Worm (Caenorhabditis elegans): ENCODE measurements around the gene alh-13.

The alh-13 gene

DNA sequence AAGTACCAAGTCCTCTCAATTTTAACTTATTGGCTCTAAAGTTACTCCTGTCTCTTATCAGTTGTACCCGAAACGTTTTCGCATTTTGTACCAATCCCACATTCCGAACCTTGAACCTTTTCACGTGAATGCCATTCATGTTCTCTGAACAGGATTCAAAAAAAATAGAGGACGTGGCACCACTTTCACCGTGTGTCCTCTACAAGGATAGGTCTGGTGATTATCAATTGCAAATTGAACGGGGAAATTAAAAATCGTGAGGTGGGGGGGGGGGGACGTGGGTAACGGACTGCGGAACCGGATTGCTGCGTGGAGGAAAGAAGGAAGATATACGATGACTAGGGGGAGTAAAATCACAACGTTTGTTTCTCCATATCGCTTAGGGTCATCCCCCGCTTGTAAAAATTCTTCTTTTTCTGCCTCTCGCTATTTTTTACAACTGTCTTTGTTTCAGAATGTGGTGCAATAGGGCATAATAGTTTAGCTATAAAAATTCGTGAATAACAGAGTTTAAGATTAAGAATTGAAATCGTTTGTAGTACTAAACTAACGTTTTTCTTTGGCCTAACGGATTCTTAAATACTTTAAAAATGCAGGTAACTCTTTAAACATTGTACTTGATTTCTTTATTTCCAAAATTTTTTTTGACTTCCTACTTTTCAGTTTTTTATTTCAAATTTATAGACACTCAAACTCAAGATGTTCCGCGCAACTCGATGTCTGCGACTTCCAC is at the start of gene alh-13:
alh-13 (plus strand) TSS at position 683 of the 733 bp plus-strand sequence.
- TF ChIP-seq Y22D7AL.16 (tag; optimal IDR thresholded peaks at IDR 0.05) = no peak
- TF ChIP-seq gmeb-2 (tag; optimal IDR thresholded peaks at IDR 0.05) = no peak
- TF ChIP-seq ref-2 (tag; optimal IDR thresholded peaks at IDR 0.05) = no peak
- TF ChIP-seq ttx-3 (tag; optimal IDR thresholded peaks at IDR 0.05) = no peak

ce11 chrX:12738454-12738853 is 43.7 kb upstream of the alh-13 start, which contains the start of gene pgp-13:
pgp-13 (plus strand) TSS chrX:12738754.
- TF ChIP-seq madf-2 (tag; optimal IDR thresholded peaks at IDR 0.05) (no peak), F13H6.1 (tag; optimal IDR thresholded peaks at IDR 0.05) (no peak), hlh-8 (tag; optimal IDR thresholded peaks at IDR 0.05) (no peak), ets-4 (tag; optimal IDR thresholded peaks at IDR 0.05) (no peak), Y22D7AL.16 (tag; optimal IDR thresholded peaks at IDR 0.05) (no peak), pat-9 (tag; optimal IDR thresholded peaks at IDR 0.05) (no peak), unc-3 (GFP tag; conservative IDR thresholded peaks at IDR 0.05) (no peak), unc-3 (tag; optimal IDR thresholded peaks at IDR 0.05) (no peak), K02D7.2 (tag; optimal IDR thresholded peaks at IDR 0.05) (no peak), zip-5 (tag; optimal IDR thresholded peaks at IDR 0.05) (no peak), tbx-7 (tag; optimal IDR thresholded peaks at IDR 0.05) (no peak), sox-2 (GFP tag; IDR thresholded peaks at IDR 0.05) (no peak)

DNA sequence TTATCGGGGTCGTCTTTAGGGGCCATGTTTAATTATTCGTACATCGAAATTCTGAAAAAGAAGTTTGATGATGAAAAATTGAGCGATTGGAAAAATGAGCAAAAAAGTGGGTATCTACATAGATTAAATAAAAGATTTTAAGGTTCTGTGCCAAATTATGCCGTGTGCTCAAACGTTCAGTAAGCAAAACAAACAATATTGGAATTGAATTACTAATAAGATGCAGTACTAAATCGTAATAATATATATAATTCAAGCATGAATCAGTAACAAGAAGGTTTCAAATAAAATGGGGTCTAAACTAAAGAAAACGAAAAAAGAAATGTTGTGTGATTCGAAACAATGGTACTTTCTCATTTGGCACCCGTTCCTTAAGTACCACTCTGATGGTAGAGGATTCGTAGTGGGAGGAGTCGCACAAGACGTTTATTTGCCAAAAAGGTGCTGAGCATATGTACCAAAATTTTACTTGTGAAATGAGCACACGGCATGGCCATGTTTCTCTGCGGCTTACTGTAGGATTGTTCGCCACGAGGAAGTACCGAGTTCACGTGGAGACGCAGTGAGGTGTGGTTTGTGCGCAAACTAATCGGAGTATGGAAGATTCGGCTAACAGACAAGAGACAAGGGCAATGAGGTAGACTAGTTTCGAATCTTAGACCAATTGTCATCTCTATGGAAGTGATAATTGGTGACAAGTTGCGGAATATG is 32.5 kb upstream of the alh-13 start, which contains the start of gene pgp-14:
pgp-14 (minus strand) TSS at position 51 of the 711 bp plus-strand sequence.
- TF ChIP-seq hlh-13 (GFP tag; optimal IDR thresholded peaks at IDR 0.05) = no peak
- TF ChIP-seq sdc-2 (tag; optimal IDR thresholded peaks at IDR 0.05) = peak; percentile 1

ce11 chrX:12750805-12751204 is 31.4 kb upstream of the alh-13 start:
- TF ChIP-seq pax-1 (tag; optimal IDR thresholded peaks at IDR 0.05) (no peak), eyg-1 (tag; optimal IDR thresholded peaks at IDR 0.05) (no peak), syd-9 (tag; optimal IDR thresholded peaks at IDR 0.05) (no peak), hlh-6 (tag; optimal IDR thresholded peaks at IDR 0.05) (no peak), ceh-18 (tag; optimal IDR thresholded peaks at IDR 0.05) (no peak), ceh-48 (tag; optimal IDR thresholded peaks at IDR 0.05) (no peak), ets-4 (tag; optimal IDR thresholded peaks at IDR 0.05) (no peak), pha-2 (tag; optimal IDR thresholded peaks at IDR 0.05) (no peak), zip-5 (tag; optimal IDR thresholded peaks at IDR 0.05) (no peak), ceh-45 (GFP tag; IDR thresholded peaks at IDR 0.05) (no peak), ahr-1 (tag; optimal IDR thresholded peaks at IDR 0.05) (no peak), unc-3 (GFP tag; conservative IDR thresholded peaks at IDR 0.05) (no peak), unc-3 (tag; optimal IDR thresholded peaks at IDR 0.05) (no peak), madf-2 (tag; optimal IDR thresholded peaks at IDR 0.05) (no peak), dve-1 (tag; optimal IDR thresholded peaks at IDR 0.05) (no peak), ceh-14 (tag; optimal IDR thresholded peaks at IDR 0.05) (no peak), T23F11.4 (GFP tag; optimal IDR thresholded peaks at IDR 0.05) (no peak), sox-2 (GFP tag; IDR thresholded peaks at IDR 0.05) (no peak), pros-1 (tag; optimal IDR thresholded peaks at IDR 0.05) (no peak), hlh-13 (GFP tag; optimal IDR thresholded peaks at IDR 0.05) (no peak)

DNA sequence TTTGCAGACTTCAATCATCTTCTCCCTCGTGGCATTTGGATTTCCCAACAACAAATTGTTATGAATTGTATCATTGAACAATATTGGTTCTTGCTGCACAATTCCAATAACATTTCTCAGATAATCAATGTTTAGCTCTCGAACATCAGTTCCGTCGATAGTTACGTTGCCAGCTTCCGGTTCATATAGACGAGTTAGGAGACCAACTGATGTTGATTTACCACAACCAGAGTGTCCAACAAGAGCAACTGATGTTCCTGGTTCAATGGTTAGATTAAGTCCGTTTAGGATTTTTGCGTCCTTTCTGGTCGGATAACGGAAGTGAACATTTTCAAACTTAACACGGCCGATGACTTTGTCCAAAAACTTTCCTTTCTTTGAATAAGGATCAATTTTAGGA is 28.2 kb upstream of the alh-13 start:
- TF ChIP-seq elt-4 (tag; optimal IDR thresholded peaks at IDR 0.05) (no peak), pha-4 (tag; optimal IDR thresholded peaks at IDR 0.05) (no peak), ahr-1 (tag; optimal IDR thresholded peaks at IDR 0.05) (no peak), K09A11.1 (tag; optimal IDR thresholded peaks at IDR 0.05; ENCODE audit: insufficient read depth) (no peak), lim-6 (tag; optimal IDR thresholded peaks at IDR 0.05) (no peak), eyg-1 (tag; optimal IDR thresholded peaks at IDR 0.05) (no peak), sox-2 (GFP tag; IDR thresholded peaks at IDR 0.05) (no peak), ceh-24 (tag; optimal IDR thresholded peaks at IDR 0.05) (no peak)
